Worm (Caenorhabditis elegans) whole organism, late embryonic: Measurements from ENCODE around the gene cebp-1.

Experiments used
- K02D7.2 ChIP-seq: sonication (generic microtip); optimal IDR thresholded peaks from 2 replicates; lab custom pipeline; 2017; ENCODE audit warnings: mild to moderate bottlenecking, missing genetic modification characterization, missing compliant biosample characterization
- ceh-34 ChIP-seq: sonication (generic microtip); optimal IDR thresholded peaks from 2 replicates; lab custom pipeline; 2016; ENCODE audit warnings: mild to moderate bottlenecking, missing genetic modification characterization, missing compliant biosample characterization
- ets-4 ChIP-seq: sonication (generic microtip); optimal IDR thresholded peaks from 2 replicates; lab custom pipeline; 2016; ENCODE audit warnings: missing genetic modification characterization, missing compliant biosample characterization
- pha-4 ChIP-seq: fragments of 150-350 bp; optimal IDR thresholded peaks from 2 replicates; lab custom pipeline; 2018; ENCODE audit warnings: missing biosample characterization, missing genetic modification reagents, missing genetic modification characterization

DNA sequence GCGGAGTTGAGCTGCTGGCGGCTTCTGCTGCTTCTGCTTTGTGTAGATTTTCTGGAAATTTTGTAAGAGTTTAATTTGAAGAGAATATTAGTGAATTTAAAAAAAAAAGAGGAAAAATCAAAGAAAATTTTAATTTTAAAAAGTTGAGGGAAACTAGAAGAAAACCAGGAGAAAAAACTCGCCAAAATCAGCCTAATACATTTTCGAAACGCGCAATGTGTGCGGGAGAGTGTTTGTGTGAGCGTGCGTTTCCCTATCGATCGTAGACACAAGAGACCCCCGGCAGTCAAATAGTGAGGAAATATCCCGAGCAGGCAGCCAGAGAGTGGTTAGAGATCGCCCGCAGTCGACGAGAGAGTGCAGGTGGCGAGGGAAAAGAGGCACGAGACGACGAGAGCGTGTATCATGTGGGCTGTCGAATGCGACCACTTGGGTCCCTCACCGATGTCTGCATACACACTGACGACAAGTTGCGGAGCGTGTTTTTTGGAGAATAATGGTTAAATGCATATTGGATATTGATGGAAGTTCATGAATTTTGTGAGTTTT is 7.0 kb downstream of the cebp-1 start, which contains the start of gene zfp-3:
- TF ChIP-seq K02D7.2 (no peak), pha-4 (no peak), ceh-34 (tag; lab: Kevin White, UChicago) (peak; percentile 87), ets-4 (tag; lab: Kevin White, UChicago) (peak; percentile 73)
